Fruit fly (Drosophila melanogaster): Measurements from ENCODE around the gene shams.

DNA sequence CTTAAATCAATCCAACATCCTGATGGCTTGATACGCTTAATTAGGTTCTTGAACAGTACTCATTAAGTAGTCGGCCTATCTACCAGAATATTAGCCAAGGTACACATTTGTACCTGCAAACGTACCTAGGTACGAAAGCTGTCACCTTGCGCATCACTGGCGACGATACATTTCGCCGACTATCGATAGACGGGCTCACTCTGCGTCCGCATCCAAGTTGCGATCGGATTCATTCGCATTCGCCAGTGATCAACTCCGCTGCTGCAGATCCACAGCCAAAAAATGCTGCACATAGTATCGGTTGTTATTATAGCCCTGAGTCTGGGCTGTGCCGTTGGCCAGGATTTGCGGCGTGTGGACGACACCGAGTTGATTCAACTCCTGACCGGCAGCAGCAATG lies 26.9 kb downstream of the shams start, which contains the start of gene CG11790:
- no peak for TF ChIP-seq cnc (optimal IDR thresholded peaks at IDR 0.05)
- no peak for TF ChIP-seq pad (GFP tag; optimal IDR thresholded peaks at IDR 0.05)
- TF ChIP-seq CG7101 (tag; optimal IDR thresholded peaks at IDR 0.05): peak; percentile 16
- no peak for TF ChIP-seq CG14711 (tag; optimal IDR thresholded peaks at IDR 0.05)
- TF ChIP-seq CG33017 (tag; optimal IDR thresholded peaks at IDR 0.05): no peak
- no peak for TF ChIP-seq CG11617 (GFP tag; optimal IDR thresholded peaks at IDR 0.05)
- no peak for TF ChIP-seq kay (GFP tag; ENCODE audit: borderline replicate concordance)
- no peak for TF ChIP-seq toe (GFP tag; optimal IDR thresholded peaks at IDR 0.05)
- TF ChIP-seq tj (GFP tag; optimal IDR thresholded peaks at IDR 0.05): no peak
- TF ChIP-seq cic (GFP tag; optimal IDR thresholded peaks at IDR 0.05): peak; percentile 38
- peak; percentile 5 for TF ChIP-seq CG12768 (GFP tag; optimal IDR thresholded peaks at IDR 0.05)
- no peak for TF ChIP-seq Hr96 (GFP tag; optimal IDR thresholded peaks at IDR 0.05)
- no peak for TF ChIP-seq CG7045 (GFP tag; optimal IDR thresholded peaks at IDR 0.05)

Data from whole organism, adult.